Worm (Caenorhabditis elegans) whole organism, L4 larva: ENCODE data around the gene unc-70.

Experiments used
- aly-2 ChIP-seq: sonication (generic microtip); optimal IDR thresholded peaks from 2 replicates; lab custom pipeline; 2018; ENCODE audit warnings: missing biosample characterization, missing genetic modification characterization
- attf-4 ChIP-seq: sonication (generic microtip); optimal IDR thresholded peaks from 3 replicates; lab custom pipeline; 2017; ENCODE audit warnings: missing biosample characterization, missing genetic modification characterization
- dmd-8 ChIP-seq: fragments of 200-800 bp; sonication (Bioruptor generic); IDR thresholded peaks from 2 replicates; pipeline ENCODE4 v1.3.6; 2022; ENCODE audit warnings: missing genetic modification characterization, missing compliant biosample characterization
- hmg-1.1 ChIP-seq: fragments of 200-800 bp; sonication (Bioruptor generic); IDR thresholded peaks from 2 replicates; pipeline ENCODE4 v1.3.6; 2022; ENCODE audit warnings: missing genetic modification reagents, missing genetic modification characterization, missing compliant biosample characterization
- lin-13 ChIP-seq: fragments of 150-350 bp; optimal IDR thresholded peaks from 2 replicates; lab custom pipeline; 2014; ENCODE audit warnings: missing biosample characterization, missing genetic modification reagents, missing genetic modification characterization
- lin-39 ChIP-seq: fragments of 150-350 bp; optimal IDR thresholded peaks from 2 replicates; lab custom pipeline; 2014; ENCODE audit warnings: missing biosample characterization, missing genetic modification reagents, missing genetic modification characterization
- mdl-1 ChIP-seq, 2 experiments: fragments of 150-350 bp in 1 of 2; sonication (generic microtip) in 1 of 2; optimal IDR thresholded peaks; 2 replicates each; lab custom pipeline; 2014 to 2017; ENCODE audit warnings: missing biosample characterization in 2 of 2, missing genetic modification characterization in 2 of 2
- nhr-102 ChIP-seq: sonication (generic microtip); optimal IDR thresholded peaks from 2 replicates; lab custom pipeline; 2016; ENCODE audit warnings: mild to moderate bottlenecking, missing genetic modification characterization, moderate library complexity, missing compliant biosample characterization
- nhr-28 ChIP-seq: fragments of 150-350 bp; optimal IDR thresholded peaks from 2 replicates; lab custom pipeline; 2014; ENCODE audit warnings: missing biosample characterization, missing genetic modification characterization
- pha-4 ChIP-seq, 2 experiments: fragments of 150-350 bp in 1 of 2; fragments of 200-800 bp in 1 of 2; sonication (Bioruptor generic) in 1 of 2; IDR thresholded peaks in 1 of 2; optimal IDR thresholded peaks in 1 of 2; 2 replicates each; pipeline versions ENCODE4 v1.3.6 to Lab custom; 2014 to 2022; ENCODE audit warnings: missing genetic modification characterization in 2 of 2, missing genetic modification reagents in 2 of 2, missing biosample characterization in 1 of 2, missing compliant biosample characterization in 1 of 2
- pqm-1 ChIP-seq: sonication (generic microtip); optimal IDR thresholded peaks from 2 replicates; lab custom pipeline; 2017; ENCODE audit warnings: missing biosample characterization, missing genetic modification characterization
- unc-62 ChIP-seq, 3 experiments: fragments of 150-350 bp in 1 of 3; sonication (generic microtip); optimal IDR thresholded peaks in 2 of 3; peaks in 1 of 3; 1 replicate in 1 of 3; 2 replicates in 2 of 3; lab custom pipeline; 2014 to 2017; ENCODE audit warnings: missing biosample characterization in 3 of 3, missing genetic modification characterization in 3 of 3, missing genetic modification reagents in 3 of 3, missing genotype in 1 of 3
- ztf-7 ChIP-seq: fragments of 150-350 bp; optimal IDR thresholded peaks from 2 replicates; lab custom pipeline; 2014; ENCODE audit warnings: missing biosample characterization, missing genetic modification characterization

DNA sequence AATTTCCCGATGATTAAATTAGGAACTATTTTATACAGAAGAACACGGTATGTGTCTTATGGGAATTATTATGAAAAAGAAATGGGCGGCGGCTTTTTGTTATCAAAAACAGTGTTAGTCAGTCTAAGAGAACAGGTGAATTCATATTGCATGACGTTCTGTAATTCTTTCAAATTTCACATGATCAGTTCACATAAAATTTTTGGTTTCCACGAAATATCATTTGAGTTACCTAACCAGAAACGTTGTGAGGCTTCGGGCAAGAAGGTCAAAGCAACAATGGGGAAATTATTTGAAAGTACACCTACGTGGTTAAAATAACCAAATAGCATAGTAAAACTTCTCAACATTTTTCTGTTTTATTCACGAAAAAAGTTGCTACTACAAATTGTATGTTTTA is 54.7 kb downstream of the unc-70 start, which contains the start of gene Y57E12B.10:
- no peak for TF ChIP-seq unc-62 (GFP tag; optimal IDR thresholded peaks at IDR 0.05 in 1 of 2; lab: Kevin White, UChicago)
- TF ChIP-seq unc-62 (tag; optimal IDR thresholded peaks at IDR 0.05; lab: Kevin White, UChicago): no peak
- TF ChIP-seq attf-4 (tag; lab: Kevin White, UChicago): no peak
- no peak for TF ChIP-seq pqm-1 (tag; lab: Kevin White, UChicago)
- no peak for TF ChIP-seq mdl-1 (tag; optimal IDR thresholded peaks at IDR 0.05; lab: Kevin White, UChicago)
- no peak for TF ChIP-seq dmd-8 (GFP tag; lab: Robert Waterston, UW)
- TF ChIP-seq lin-39 (tag; lab: Kevin White, UChicago): no peak
- no peak for TF ChIP-seq hmg-1.1 (GFP tag; lab: Robert Waterston, UW)
- no peak for TF ChIP-seq aly-2 (tag; lab: Kevin White, UChicago)
- no peak for TF ChIP-seq ztf-7 (tag; lab: Kevin White, UChicago)
- TF ChIP-seq pha-4 (GFP tag; IDR thresholded peaks at IDR 0.05; lab: Robert Waterston, UW): no peak
- TF ChIP-seq pha-4 (tag; optimal IDR thresholded peaks at IDR 0.05; lab: Kevin White, UChicago): no peak
- TF ChIP-seq nhr-102 (tag; lab: Kevin White, UChicago): no peak
- TF ChIP-seq lin-13 (GFP tag; lab: Kevin White, UChicago): no peak
- no peak for TF ChIP-seq nhr-28
